Worm (Caenorhabditis elegans) whole organism, mixed stage, embryonic: ENCODE data around the gene nhr-26.
A peak's percentile ranks its signal among the peaks of the same experiment; 100 is the strongest.

Source experiments
- ceh-83 ChIP-seq: fragments of 200-800 bp; sonication (Bioruptor generic); optimal IDR thresholded peaks from 2 replicates; lab custom pipeline; 2018; ENCODE audit warnings: mild to moderate bottlenecking, missing genetic modification characterization, missing compliant biosample characterization
- elt-1 ChIP-seq: sonication (generic microtip); optimal IDR thresholded peaks from 2 replicates; lab custom pipeline; 2017; ENCODE audit warnings: missing genetic modification characterization, mild to moderate bottlenecking, missing compliant biosample characterization, antibody characterized with exemption, moderate library complexity, borderline replicate concordance; ENCODE audit not compliant: insufficient read depth
- lin-13 ChIP-seq: fragments of 150-350 bp; optimal IDR thresholded peaks from 2 replicates; lab custom pipeline; 2014; ENCODE audit warnings: missing biosample characterization, missing genetic modification characterization
- mab-5 ChIP-seq: fragments of 150-350 bp; optimal IDR thresholded peaks from 2 replicates; lab custom pipeline; 2014; ENCODE audit warnings: missing biosample characterization, missing genetic modification characterization
- nhr-28 ChIP-seq: fragments of 150-350 bp; optimal IDR thresholded peaks from 2 replicates; lab custom pipeline; 2014; ENCODE audit warnings: missing biosample characterization, missing genetic modification characterization
- nhr-76 ChIP-seq: sonication (generic microtip); optimal IDR thresholded peaks from 2 replicates; lab custom pipeline; 2017; ENCODE audit warnings: missing biosample characterization, missing genetic modification characterization
- unc-62 ChIP-seq: fragments of 150-350 bp; optimal IDR thresholded peaks from 2 replicates; lab custom pipeline; 2014; ENCODE audit warnings: missing biosample characterization, missing genetic modification reagents, missing genetic modification characterization
- ztf-11 ChIP-seq: fragments of 150-350 bp; optimal IDR thresholded peaks from 2 replicates; lab custom pipeline; 2014; ENCODE audit warnings: missing biosample characterization, missing genetic modification characterization

DNA sequence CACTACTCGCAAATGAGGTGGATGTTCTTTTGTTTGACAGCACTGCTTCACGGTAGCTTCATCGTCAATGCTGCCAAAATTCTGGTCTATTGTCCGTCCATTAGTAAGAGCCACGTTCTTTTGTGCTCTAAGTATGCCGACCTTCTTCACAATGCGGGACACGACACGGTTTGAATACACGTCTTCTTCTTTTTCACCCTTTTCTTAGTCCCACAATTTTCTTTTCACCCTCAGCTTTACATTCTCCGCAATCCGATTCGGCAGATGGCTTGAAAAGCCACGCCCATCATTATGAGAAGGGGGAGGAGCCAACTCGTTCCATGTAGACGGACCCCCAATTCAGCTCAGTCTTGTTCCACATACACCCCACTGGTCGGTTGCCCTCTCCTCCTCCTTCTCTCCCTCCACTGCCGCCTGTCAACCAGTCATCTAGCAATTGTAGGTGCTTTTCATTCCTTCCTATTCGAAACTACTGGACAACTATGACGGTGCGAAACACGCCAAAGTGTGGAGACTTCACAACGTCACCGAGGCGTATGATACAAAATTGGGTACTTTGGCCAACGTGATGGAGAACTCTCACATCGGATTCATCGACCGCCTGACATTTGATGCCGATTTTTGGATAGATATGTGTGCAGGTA lies 8.4 kb downstream of the nhr-26 start:
- TF ChIP-seq ceh-83 = peak; percentile 73
- TF ChIP-seq nhr-76 (tag; lab: Kevin White, UChicago) = no peak
- TF ChIP-seq unc-62 (GFP tag; lab: Kevin White, UChicago) = no peak
- TF ChIP-seq ztf-11 = peak; percentile 30
- TF ChIP-seq nhr-28 (tag; lab: Kevin White, UChicago) = no peak
- no peak for TF ChIP-seq mab-5 (tag; lab: Kevin White, UChicago)
- no peak for TF ChIP-seq elt-1 (tag; lab: Kevin White, UChicago)
- peak; percentile 3 for TF ChIP-seq lin-13 (tag; lab: Kevin White, UChicago)
